Fruit fly (Drosophila melanogaster) whole organism, embryonic: ENCODE data around the gene AP-1mu.

Source experiments
- Adf1 ChIP-seq: fragments of 200-800 bp; sonication (Bioruptor generic); IDR thresholded peaks from 2 replicates; pipeline ENCODE4 v1.3.6; 2022; ENCODE audit warnings: missing biosample characterization, missing genetic modification characterization
- Atf6 ChIP-seq: fragments of 200-800 bp; sonication (Bioruptor generic); IDR thresholded peaks from 2 replicates; pipeline ENCODE4 v1.3.6; 2022; ENCODE audit warnings: missing biosample characterization, missing genetic modification characterization
- CG11695 ChIP-seq: fragments of 200-800 bp; sonication (Bioruptor generic); IDR thresholded peaks from 3 replicates; pipeline ENCODE4 v1.3.6; 2022; ENCODE audit warnings: missing biosample characterization, missing genetic modification characterization
- CG12155 ChIP-seq: fragments of 200-800 bp; sonication (Bioruptor generic); optimal IDR thresholded peaks from 3 replicates; lab custom pipeline; 2016; ENCODE audit warnings: missing biosample characterization, missing genetic modification characterization
- CG12659 ChIP-seq: fragments of 200-800 bp; sonication (Bioruptor generic); optimal IDR thresholded peaks from 3 replicates; lab custom pipeline; 2017; ENCODE audit warnings: mild to moderate bottlenecking, missing biosample characterization, missing genetic modification reagents, missing genetic modification characterization
- CG13624 ChIP-seq: fragments of 200-800 bp; sonication (Bioruptor generic); optimal IDR thresholded peaks from 2 replicates; lab custom pipeline; 2016; ENCODE audit warnings: missing biosample characterization, missing genetic modification characterization
- CG15479 ChIP-seq: fragments of 200-800 bp; sonication (Bioruptor generic); optimal IDR thresholded peaks from 3 replicates; lab custom pipeline; 2019; ENCODE audit warnings: missing biosample characterization, mild to moderate bottlenecking, missing genetic modification characterization, moderate library complexity
- CG16779 ChIP-seq: fragments of 200-800 bp; sonication (Bioruptor generic); IDR thresholded peaks from 2 replicates; pipeline ENCODE4 v1.3.6; 2022; ENCODE audit warnings: missing biosample characterization, missing genetic modification characterization
- CG1832 ChIP-seq: fragments of 200-800 bp; sonication (Bioruptor generic); optimal IDR thresholded peaks from 2 replicates; lab custom pipeline; 2017; ENCODE audit warnings: missing biosample characterization, mild to moderate bottlenecking, missing genetic modification characterization, inconsistent platforms
- CG2120 ChIP-seq: fragments of 200-800 bp; sonication (Bioruptor generic); optimal IDR thresholded peaks from 3 replicates; lab custom pipeline; 2016; ENCODE audit warnings: missing biosample characterization, missing genetic modification characterization
- CG31224 ChIP-seq: fragments of 200-800 bp; sonication (Bioruptor generic); IDR thresholded peaks from 2 replicates; pipeline ENCODE4 v1.3.6; 2022; ENCODE audit warnings: missing biosample characterization, missing genetic modification characterization
- CG31365 ChIP-seq: fragments of 200-800 bp; sonication (Bioruptor generic); optimal IDR thresholded peaks from 2 replicates; lab custom pipeline; 2018; ENCODE audit warnings: missing biosample characterization, mild to moderate bottlenecking, missing genetic modification characterization
- CG4854 ChIP-seq: fragments of 200-800 bp; sonication (Bioruptor generic); optimal IDR thresholded peaks from 2 replicates; lab custom pipeline; 2016; ENCODE audit warnings: missing biosample characterization, missing genetic modification characterization, inconsistent platforms
- CG7786 ChIP-seq: fragments of 200-800 bp; sonication (Bioruptor generic); optimal IDR thresholded peaks from 2 replicates; lab custom pipeline; 2016; ENCODE audit warnings: missing biosample characterization, missing genetic modification characterization
- CG7963 ChIP-seq: fragments of 200-800 bp; sonication (Bioruptor generic); IDR thresholded peaks from 3 replicates; pipeline ENCODE4 v1.3.6; 2022; ENCODE audit warnings: missing biosample characterization, missing genetic modification characterization; ENCODE audit not compliant: partially characterized antibody
- CTCF ChIP-seq: fragments of 200-800 bp; sonication (Bioruptor generic); optimal IDR thresholded peaks from 2 replicates; lab custom pipeline; 2017; ENCODE audit warnings: missing biosample characterization, mild to moderate bottlenecking, missing genetic modification characterization, moderate library complexity
- D19B ChIP-seq: fragments of 200-800 bp; sonication (Bioruptor generic); optimal IDR thresholded peaks from 2 replicates; lab custom pipeline; 2017; ENCODE audit warnings: missing biosample characterization, mild to moderate bottlenecking, missing genetic modification characterization
- Dfd ChIP-seq, 2 experiments: fragments of >200 bp; optimal IDR thresholded peaks; 2 replicates each; lab custom pipeline; 2017; ENCODE audit warnings: missing biosample characterization in 2 of 2, missing genetic modification characterization in 2 of 2
- Ets97D ChIP-seq: fragments of 200-800 bp; sonication (Bioruptor generic); optimal IDR thresholded peaks from 3 replicates; lab custom pipeline; 2016; ENCODE audit warnings: missing biosample characterization, missing genetic modification characterization
- Fer1 ChIP-seq: fragments of 200-800 bp; sonication (Bioruptor generic); optimal IDR thresholded peaks from 2 replicates; lab custom pipeline; 2017; ENCODE audit warnings: missing biosample characterization, mild to moderate bottlenecking, missing genetic modification characterization
- Gug ChIP-seq: fragments of 200-800 bp; sonication (Bioruptor generic); IDR thresholded peaks from 4 replicates; pipeline ENCODE4 v1.3.6; 2022; ENCODE audit warnings: missing biosample characterization, missing genetic modification characterization
- HHEX ChIP-seq: fragments of 200-800 bp; sonication (Bioruptor generic); optimal IDR thresholded peaks from 3 replicates; lab custom pipeline; 2017; ENCODE audit warnings: missing biosample characterization, mild to moderate bottlenecking, missing genetic modification characterization, missing genetic modification reagents
- HmgD ChIP-seq: fragments of 200-800 bp; sonication (Bioruptor generic); optimal IDR thresholded peaks from 3 replicates; lab custom pipeline; 2016; ENCODE audit warnings: missing biosample characterization, missing genetic modification characterization
- Hmx ChIP-seq: fragments of 200-800 bp; sonication (Bioruptor generic); optimal IDR thresholded peaks from 2 replicates; lab custom pipeline; 2016; ENCODE audit warnings: missing biosample characterization, missing genetic modification characterization
- Hr39 ChIP-seq: fragments of >200 bp; optimal IDR thresholded peaks from 2 replicates; lab custom pipeline; 2017
- Max ChIP-seq: fragments of 200-800 bp; sonication (Bioruptor generic); optimal IDR thresholded peaks from 2 replicates; lab custom pipeline; 2016; ENCODE audit warnings: missing biosample characterization, mild to moderate bottlenecking, missing genetic modification characterization
- Med ChIP-seq: fragments of 200-800 bp; sonication (Bioruptor generic); peaks from one replicate; lab custom pipeline; 2016; ENCODE audit warnings: missing biosample characterization, missing genetic modification characterization, mild to moderate bottlenecking, inconsistent platforms, moderate library complexity
- Mrtf ChIP-seq: fragments of 200-800 bp; sonication (Bioruptor generic); IDR thresholded peaks from 3 replicates; pipeline ENCODE4 v1.3.6; 2022; ENCODE audit warnings: missing biosample characterization, missing genetic modification characterization
- Myb ChIP-seq: fragments of 200-800 bp; sonication (Bioruptor generic); optimal IDR thresholded peaks from 2 replicates; lab custom pipeline; 2016; ENCODE audit warnings: missing biosample characterization, missing genetic modification characterization
- Oli ChIP-seq: fragments of 200-800 bp; sonication (Bioruptor generic); optimal IDR thresholded peaks from 2 replicates; lab custom pipeline; 2018; ENCODE audit warnings: missing biosample characterization, mild to moderate bottlenecking, missing genetic modification characterization, moderate library complexity
- Pdp1 ChIP-seq, 2 experiments: fragments of 200-800 bp; sonication (Bioruptor generic); optimal IDR thresholded peaks; 3 replicates each; lab custom pipeline; 2016; ENCODE audit warnings: missing biosample characterization in 2 of 2, missing genetic modification characterization in 2 of 2, mild to moderate bottlenecking in 1 of 2, moderate library complexity in 1 of 2
- Rx ChIP-seq: fragments of 200-800 bp; sonication (Bioruptor generic); IDR thresholded peaks from 2 replicates; pipeline ENCODE4 v1.3.6; 2022; ENCODE audit warnings: missing biosample characterization, missing genetic modification characterization
- TFAM ChIP-seq: fragments of 200-800 bp; sonication (Bioruptor generic); optimal IDR thresholded peaks from 2 replicates; lab custom pipeline; 2017; ENCODE audit warnings: missing biosample characterization, missing genetic modification characterization, inconsistent platforms
- Trl ChIP-seq, 3 experiments: fragments of >200 bp in 2 of 3; fragments of 200-800 bp in 1 of 3; sonication (Bioruptor generic) in 1 of 3; optimal IDR thresholded peaks; 2 replicates in 1 of 3; 3 replicates in 2 of 3; lab custom pipeline; 2016 to 2017; ENCODE audit warnings: missing biosample characterization in 1 of 3, missing genetic modification characterization in 1 of 3
- Vsx1 ChIP-seq: fragments of 200-800 bp; sonication (Bioruptor generic); optimal IDR thresholded peaks from 2 replicates; lab custom pipeline; 2017; ENCODE audit warnings: missing biosample characterization, mild to moderate bottlenecking, missing genetic modification characterization, missing genetic modification reagents
- ac ChIP-seq: fragments of 200-800 bp; sonication (Bioruptor generic); optimal IDR thresholded peaks from 3 replicates; lab custom pipeline; 2017; ENCODE audit warnings: missing biosample characterization, mild to moderate bottlenecking, missing genetic modification characterization
- al ChIP-seq: fragments of 200-800 bp; sonication (Bioruptor generic); IDR thresholded peaks from 2 replicates; pipeline ENCODE4 v1.3.6; 2022; ENCODE audit warnings: missing biosample characterization, missing genetic modification characterization
- ap ChIP-seq: fragments of 200-800 bp; sonication (Bioruptor generic); IDR thresholded peaks from 2 replicates; pipeline ENCODE4 v1.3.6; 2022; ENCODE audit warnings: missing biosample characterization, missing genetic modification characterization
- bbx ChIP-seq: fragments of 200-800 bp; sonication (Bioruptor generic); IDR thresholded peaks from 2 replicates; pipeline ENCODE4 v1.3.6; 2022; ENCODE audit warnings: missing biosample characterization, missing genetic modification characterization; ENCODE audit not compliant: partially characterized antibody
- ci ChIP-seq: fragments of 200-800 bp; sonication (Bioruptor generic); IDR thresholded peaks from 3 replicates; pipeline ENCODE4 v1.3.6; 2022; ENCODE audit warnings: missing biosample characterization, missing genetic modification characterization
- fru ChIP-seq: fragments of >200 bp; optimal IDR thresholded peaks from 2 replicates; lab custom pipeline; 2017
- kay ChIP-seq: fragments of 200-800 bp; sonication (Bioruptor generic); optimal IDR thresholded peaks from 2 replicates; lab custom pipeline; 2016; ENCODE audit warnings: missing biosample characterization, missing genetic modification characterization
- lilli ChIP-seq: fragments of 200-800 bp; sonication (Bioruptor generic); optimal IDR thresholded peaks from 3 replicates; lab custom pipeline; 2016; ENCODE audit warnings: missing biosample characterization, missing genetic modification characterization
- nerfin-2 ChIP-seq: fragments of 200-800 bp; sonication (Bioruptor generic); IDR thresholded peaks from 2 replicates; pipeline ENCODE4 v1.3.6; 2022; ENCODE audit warnings: missing biosample characterization, missing genetic modification characterization; ENCODE audit not compliant: partially characterized antibody
- sima ChIP-seq: fragments of 200-800 bp; sonication (Bioruptor generic); optimal IDR thresholded peaks from 2 replicates; lab custom pipeline; 2016; ENCODE audit warnings: missing biosample characterization, missing genetic modification characterization
- stc ChIP-seq: fragments of 200-800 bp; sonication (Bioruptor generic); IDR thresholded peaks from 2 replicates; pipeline ENCODE4 v1.3.6; 2022; ENCODE audit warnings: missing biosample characterization, missing genetic modification characterization
- tna ChIP-seq: fragments of 200-800 bp; sonication (Bioruptor generic); IDR thresholded peaks from 2 replicates; pipeline ENCODE4 v1.3.6; 2022; ENCODE audit warnings: missing biosample characterization, missing genetic modification characterization; ENCODE audit not compliant: partially characterized antibody
- tx ChIP-seq: fragments of 200-800 bp; sonication (Bioruptor generic); optimal IDR thresholded peaks from 2 replicates; lab custom pipeline; 2016; ENCODE audit warnings: missing biosample characterization, missing genetic modification characterization
- vfl ChIP-seq: fragments of 200-800 bp; sonication (Bioruptor generic); optimal IDR thresholded peaks from 2 replicates; lab custom pipeline; 2016; ENCODE audit warnings: missing biosample characterization, missing genetic modification characterization
- vvl ChIP-seq: fragments of 200-800 bp; sonication (Bioruptor generic); IDR thresholded peaks from 2 replicates; pipeline ENCODE4 v1.3.6; 2022; ENCODE audit warnings: missing biosample characterization, missing genetic modification characterization
- zen2 ChIP-seq: fragments of 200-800 bp; sonication (Bioruptor generic); IDR thresholded peaks from 3 replicates; pipeline ENCODE4 v1.3.6; 2022; ENCODE audit warnings: missing biosample characterization, missing genetic modification characterization; ENCODE audit not compliant: partially characterized antibody
- zfh2 ChIP-seq: fragments of 200-800 bp; sonication (Bioruptor generic); optimal IDR thresholded peaks from 2 replicates; lab custom pipeline; 2016; ENCODE audit warnings: missing biosample characterization, missing genetic modification characterization

The AP-1mu gene

DNA sequence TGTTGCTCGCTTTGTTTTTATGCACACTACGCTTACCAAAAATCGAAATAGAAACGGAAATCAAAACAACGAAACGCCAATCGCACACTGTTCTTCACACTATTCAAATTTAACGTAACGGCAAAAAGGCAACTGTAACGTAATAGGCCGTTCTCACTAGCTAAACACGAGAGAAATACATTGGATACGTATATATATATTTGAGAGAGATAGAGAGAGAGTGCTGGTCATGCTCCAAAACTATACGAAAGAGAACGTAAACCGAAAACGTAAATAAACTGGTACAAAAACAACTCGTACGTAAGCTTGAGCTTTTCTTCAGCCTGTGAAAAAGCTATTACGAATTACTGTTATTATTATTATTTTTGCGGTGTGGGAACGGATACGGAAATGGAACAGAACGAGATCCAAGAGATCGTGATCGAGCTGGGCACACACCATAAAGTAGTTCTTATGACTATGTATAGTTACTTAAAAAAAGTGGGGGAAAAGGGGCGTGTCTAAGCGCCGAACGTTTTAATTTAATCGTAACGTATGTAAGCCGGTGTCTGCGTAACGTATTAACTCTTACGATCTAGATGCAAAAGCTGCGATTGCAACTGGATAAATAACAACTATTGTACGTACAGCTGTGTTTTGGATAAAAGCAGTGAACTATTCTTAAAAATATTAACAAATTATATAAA, 15.7 kb downstream of the AP-1mu start (continued):
- TF ChIP-seq CG12659 (GFP tag; lab: Kevin White, UChicago) (no peak), HHEX (GFP tag; lab: Kevin White, UChicago) (peak; percentile 11), Trl (optimal IDR thresholded peaks at IDR 0.05; lab: Kevin White, UChicago) (peak; percentile 59 to 81), Trl (GFP tag; optimal IDR thresholded peaks at IDR 0.05; lab: Kevin White, UChicago) (no peak), HmgD (GFP tag; lab: Kevin White, UChicago) (no peak), vfl (GFP tag; lab: Kevin White, UChicago) (no peak), Myb (peak; percentile 65), zen2 (GFP tag; lab: Robert Waterston, UW) (no peak), Gug (GFP tag; lab: Robert Waterston, UW) (no peak), CG7963 (no peak), CG1832 (GFP tag; lab: Kevin White, UChicago) (no peak), Max (GFP tag; lab: Kevin White, UChicago) (no peak), Med (GFP tag; lab: Kevin White, UChicago) (peak; percentile 61), ap (GFP tag; lab: Robert Waterston, UW) (no peak), CG2120 (GFP tag; lab: Kevin White, UChicago) (no peak), CG13624 (GFP tag; lab: Kevin White, UChicago) (no peak), vvl (GFP tag; lab: Robert Waterston, UW) (no peak), nerfin-2 (GFP tag; lab: Robert Waterston, UW) (no peak), Vsx1 (no peak), CG31365 (tag; lab: Kevin White, UChicago) (no peak), stc (GFP tag; lab: Robert Waterston, UW) (no peak), tna (GFP tag; lab: Robert Waterston, UW) (no peak), tx (GFP tag; lab: Kevin White, UChicago) (no peak), bbx (GFP tag; lab: Robert Waterston, UW) (no peak), Hr39 (lab: Kevin White, UChicago) (no peak), lilli (GFP tag; lab: Kevin White, UChicago) (no peak), Atf6 (GFP tag; lab: Robert Waterston, UW) (no peak), CTCF (no peak), Mrtf (GFP tag; lab: Robert Waterston, UW) (no peak), Rx (GFP tag; lab: Robert Waterston, UW) (no peak), CG4854 (GFP tag; lab: Kevin White, UChicago) (no peak), Fer1 (GFP tag; lab: Kevin White, UChicago) (no peak), ci (peak; percentile 44; the same call in 1 of the 3 replicates), CG11695 (GFP tag; lab: Robert Waterston, UW) (0 out of 3 replicates have a peak, but pooled peaks have one; percentile 6), CG31224 (GFP tag; lab: Robert Waterston, UW) (no peak), zfh2 (no peak), TFAM (GFP tag; lab: Kevin White, UChicago) (no peak), CG7786 (GFP tag; lab: Kevin White, UChicago) (no peak), ac (GFP tag; lab: Kevin White, UChicago) (no peak), Oli (no peak), Pdp1 (GFP tag; optimal IDR thresholded peaks at IDR 0.05; lab: Kevin White, UChicago) (no peak), Ets97D (GFP tag; lab: Kevin White, UChicago) (peak; percentile 67), CG15479 (GFP tag; lab: Kevin White, UChicago) (no peak), sima (GFP tag; lab: Kevin White, UChicago) (no peak), Adf1 (GFP tag; lab: Robert Waterston, UW) (no peak), CG12155 (GFP tag; lab: Kevin White, UChicago) (no peak), Dfd (GFP tag; optimal IDR thresholded peaks at IDR 0.05; lab: Kevin White, UChicago) (peak in 1 of 2 experiments; percentile 9), fru (lab: Kevin White, UChicago) (no peak), kay (no peak), CG16779 (GFP tag; lab: Robert Waterston, UW) (no peak), D19B (no peak), Hmx (GFP tag; lab: Kevin White, UChicago) (no peak), al (GFP tag; lab: Robert Waterston, UW) (no peak)
